Worm (Caenorhabditis elegans) whole organism, midembryonic: ENCODE measurements around the gene spcs-3.

Source experiments
- flt-1 ChIP-seq: fragments of 200-800 bp; sonication (Bioruptor generic); IDR thresholded peaks from 2 replicates; pipeline ENCODE4 v1.3.6; 2022; ENCODE audit warnings: missing genetic modification characterization, missing compliant biosample characterization
- tab-1 ChIP-seq: fragments of 200-800 bp; sonication (Bioruptor generic); IDR thresholded peaks from 2 replicates; pipeline ENCODE4 v1.3.6; 2022; ENCODE audit warnings: missing genetic modification characterization, missing compliant biosample characterization

DNA sequence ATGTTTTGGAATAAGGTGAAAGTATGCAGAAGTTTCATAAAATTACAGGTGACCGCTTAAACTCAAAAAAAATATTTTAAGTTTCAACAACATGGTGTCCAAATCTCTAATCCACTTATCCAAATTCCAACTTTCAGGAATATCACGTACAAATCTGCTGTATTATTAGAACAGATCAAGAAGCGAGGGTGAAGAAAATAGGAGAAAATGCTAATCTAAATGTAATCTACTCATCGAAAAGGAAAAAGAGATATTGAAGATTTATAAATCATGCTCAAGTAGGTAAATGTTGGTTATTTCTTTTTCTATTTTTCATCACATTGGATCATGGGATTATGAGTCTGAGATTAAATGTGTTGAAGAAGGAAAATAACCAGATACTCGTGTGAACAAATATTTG is 43.3 kb upstream of the spcs-3 start:
- TF ChIP-seq flt-1 (GFP tag; lab: Robert Waterston, UW) (no peak), tab-1 (GFP tag; lab: Robert Waterston, UW) (no peak)
